Fruit fly (Drosophila melanogaster) whole organism, embryonic: ENCODE results near the gene CG10413.
A peak's percentile ranks its signal among the peaks of the same experiment; 100 is the strongest.

Experiments used
- ATbp ChIP-seq: fragments of 200-800 bp; sonication (Bioruptor generic); optimal IDR thresholded peaks from 2 replicates; lab custom pipeline; 2017; ENCODE audit warnings: missing biosample characterization, mild to moderate bottlenecking, missing genetic modification characterization, missing genetic modification reagents
- Atf-2 ChIP-seq: fragments of 200-800 bp; sonication (Bioruptor generic); optimal IDR thresholded peaks from 2 replicates; lab custom pipeline; 2016; ENCODE audit warnings: missing biosample characterization, missing genetic modification characterization
- BtbVII ChIP-seq: fragments of 200-800 bp; sonication (Bioruptor generic); optimal IDR thresholded peaks from 3 replicates; lab custom pipeline; 2017; ENCODE audit warnings: missing biosample characterization, mild to moderate bottlenecking, missing genetic modification characterization
- Bteb2 ChIP-seq: fragments of 200-800 bp; sonication (Bioruptor generic); optimal IDR thresholded peaks from 2 replicates; lab custom pipeline; 2016; ENCODE audit warnings: missing biosample characterization, missing genetic modification characterization
- CG12071 ChIP-seq: fragments of 200-800 bp; sonication (Bioruptor generic); optimal IDR thresholded peaks from 3 replicates; lab custom pipeline; 2018; ENCODE audit warnings: missing biosample characterization, mild to moderate bottlenecking, missing genetic modification characterization
- CG14441 ChIP-seq: fragments of 200-800 bp; sonication (Bioruptor generic); IDR thresholded peaks from 2 replicates; pipeline ENCODE4 v1.3.6; 2022; ENCODE audit warnings: missing biosample characterization, missing genetic modification characterization
- CG15514 ChIP-seq: fragments of 200-800 bp; sonication (Bioruptor generic); optimal IDR thresholded peaks from 3 replicates; lab custom pipeline; 2017; ENCODE audit warnings: missing biosample characterization, missing genetic modification characterization, mild to moderate bottlenecking, moderate library complexity, missing genetic modification reagents
- CG17328 ChIP-seq: fragments of 200-800 bp; sonication (Bioruptor generic); IDR thresholded peaks from 2 replicates; pipeline ENCODE4 v1.3.6; 2022; ENCODE audit warnings: missing biosample characterization, missing genetic modification characterization
- CG18011 ChIP-seq: fragments of 200-800 bp; sonication (Bioruptor generic); optimal IDR thresholded peaks from 2 replicates; lab custom pipeline; 2017; ENCODE audit warnings: missing biosample characterization, missing genetic modification characterization, mild to moderate bottlenecking, moderate library complexity, missing genotype
- CG2120 ChIP-seq: fragments of 200-800 bp; sonication (Bioruptor generic); optimal IDR thresholded peaks from 3 replicates; lab custom pipeline; 2016; ENCODE audit warnings: missing biosample characterization, missing genetic modification characterization
- CG2712 ChIP-seq: fragments of 200-800 bp; optimal IDR thresholded peaks from 3 replicates; lab custom pipeline; 2019; ENCODE audit warnings: missing biosample characterization, mild to moderate bottlenecking, missing genetic modification characterization, moderate library complexity
- CG31388 ChIP-seq: fragments of 200-800 bp; sonication (Bioruptor generic); optimal IDR thresholded peaks from 2 replicates; lab custom pipeline; 2016; ENCODE audit warnings: missing biosample characterization, missing genetic modification characterization
- CG3281 ChIP-seq: fragments of 200-800 bp; sonication (Bioruptor generic); optimal IDR thresholded peaks from 3 replicates; lab custom pipeline; 2017; ENCODE audit warnings: missing biosample characterization, mild to moderate bottlenecking, missing genetic modification characterization
- CG33557 ChIP-seq: fragments of 200-800 bp; sonication (Bioruptor generic); optimal IDR thresholded peaks from 2 replicates; lab custom pipeline; 2019; ENCODE audit warnings: missing biosample characterization, mild to moderate bottlenecking, missing genetic modification characterization, moderate library complexity
- CG5180 ChIP-seq: fragments of 200-800 bp; sonication (Bioruptor generic); optimal IDR thresholded peaks from 3 replicates; lab custom pipeline; 2017; ENCODE audit warnings: missing biosample characterization, missing genetic modification characterization, mild to moderate bottlenecking, moderate library complexity, missing genetic modification reagents
- CG5953 ChIP-seq: fragments of 200-800 bp; sonication (Bioruptor generic); IDR thresholded peaks from 2 replicates; pipeline ENCODE4 v1.3.6; 2022; ENCODE audit warnings: missing biosample characterization, missing genetic modification characterization
- CG6175 ChIP-seq: fragments of 200-800 bp; sonication (Bioruptor generic); IDR thresholded peaks from 3 replicates; pipeline ENCODE4 v1.3.6; 2022; ENCODE audit warnings: missing biosample characterization, missing genetic modification characterization
- CG6765 ChIP-seq: fragments of 200-800 bp; sonication (Bioruptor generic); optimal IDR thresholded peaks from 3 replicates; lab custom pipeline; 2017; ENCODE audit warnings: missing biosample characterization, mild to moderate bottlenecking, missing genetic modification characterization
- CG7556 ChIP-seq: fragments of 200-800 bp; sonication (Bioruptor generic); optimal IDR thresholded peaks from 2 replicates; lab custom pipeline; 2017; ENCODE audit warnings: missing biosample characterization, mild to moderate bottlenecking, missing genetic modification characterization
- CG8765 ChIP-seq: fragments of 200-800 bp; sonication (Bioruptor generic); IDR thresholded peaks from 2 replicates; pipeline ENCODE4 v1.3.6; 2022; ENCODE audit warnings: missing biosample characterization, missing genetic modification characterization
- D ChIP-seq, 2 experiments: fragments of 200-800 bp in 1 of 2; fragments of >200 bp in 1 of 2; sonication (Bioruptor generic) in 1 of 2; optimal IDR thresholded peaks; 2 replicates in 1 of 2; 3 replicates in 1 of 2; lab custom pipeline; 2017; ENCODE audit warnings: mild to moderate bottlenecking in 1 of 2, missing biosample characterization in 1 of 2, missing genetic modification characterization in 1 of 2, missing genetic modification reagents in 1 of 2
- Dip3 ChIP-seq: fragments of 200-800 bp; sonication (Bioruptor generic); optimal IDR thresholded peaks from 3 replicates; lab custom pipeline; 2016; ENCODE audit warnings: missing biosample characterization, missing genetic modification characterization
- Doc2 ChIP-seq: fragments of 200-800 bp; sonication (Bioruptor generic); IDR thresholded peaks from 2 replicates; pipeline ENCODE4 v1.3.6; 2022; ENCODE audit warnings: missing biosample characterization, missing genetic modification characterization
- Ets65A ChIP-seq: fragments of 200-800 bp; sonication (Bioruptor generic); peaks from one replicate; lab custom pipeline; 2016; ENCODE audit warnings: missing biosample characterization, missing genetic modification characterization
- Fer1 ChIP-seq: fragments of 200-800 bp; sonication (Bioruptor generic); optimal IDR thresholded peaks from 2 replicates; lab custom pipeline; 2017; ENCODE audit warnings: missing biosample characterization, mild to moderate bottlenecking, missing genetic modification characterization
- HHEX ChIP-seq: fragments of 200-800 bp; sonication (Bioruptor generic); optimal IDR thresholded peaks from 3 replicates; lab custom pipeline; 2017; ENCODE audit warnings: missing biosample characterization, mild to moderate bottlenecking, missing genetic modification characterization, missing genetic modification reagents
- Hmr ChIP-seq: fragments of 200-800 bp; sonication (Bioruptor generic); optimal IDR thresholded peaks from 3 replicates; lab custom pipeline; 2017; ENCODE audit warnings: mild to moderate bottlenecking, missing biosample characterization, missing genetic modification reagents, missing genetic modification characterization
- Hr39 ChIP-seq: fragments of >200 bp; optimal IDR thresholded peaks from 2 replicates; lab custom pipeline; 2017
- Hr78 ChIP-seq, 2 experiments: fragments of 200-800 bp in 1 of 2; fragments of >200 bp in 1 of 2; sonication (Bioruptor generic) in 1 of 2; optimal IDR thresholded peaks; 2 replicates each; lab custom pipeline; 2017 to 2019; ENCODE audit warnings: missing biosample characterization in 2 of 2, missing genetic modification characterization in 2 of 2, mild to moderate bottlenecking in 1 of 2, moderate library complexity in 1 of 2
- MTF-1 ChIP-seq: fragments of 200-800 bp; sonication (Bioruptor generic); optimal IDR thresholded peaks from 2 replicates; lab custom pipeline; 2018; ENCODE audit warnings: missing biosample characterization, mild to moderate bottlenecking, missing genetic modification characterization, borderline replicate concordance
- Med ChIP-seq: fragments of 200-800 bp; sonication (Bioruptor generic); peaks from one replicate; lab custom pipeline; 2016; ENCODE audit warnings: missing biosample characterization, missing genetic modification characterization, mild to moderate bottlenecking, inconsistent platforms, moderate library complexity
- Neu2 ChIP-seq: fragments of 200-800 bp; sonication (Bioruptor generic); optimal IDR thresholded peaks from 3 replicates; lab custom pipeline; 2016; ENCODE audit warnings: missing biosample characterization, missing genetic modification characterization, borderline replicate concordance
- PHDP ChIP-seq: fragments of 200-800 bp; sonication (Bioruptor generic); optimal IDR thresholded peaks from 3 replicates; lab custom pipeline; 2018; ENCODE audit warnings: missing biosample characterization, mild to moderate bottlenecking, missing genetic modification characterization, moderate library complexity
- Pdp1 ChIP-seq, 2 experiments: fragments of 200-800 bp; sonication (Bioruptor generic); optimal IDR thresholded peaks; 3 replicates each; lab custom pipeline; 2016; ENCODE audit warnings: missing biosample characterization in 2 of 2, missing genetic modification characterization in 2 of 2, mild to moderate bottlenecking in 1 of 2, moderate library complexity in 1 of 2
- Six4 ChIP-seq: fragments of 200-800 bp; sonication (Bioruptor generic); optimal IDR thresholded peaks from 2 replicates; lab custom pipeline; 2016; ENCODE audit warnings: missing biosample characterization, missing genetic modification characterization
- Sry-δ ChIP-seq: fragments of 200-800 bp; sonication (Bioruptor generic); optimal IDR thresholded peaks from 2 replicates; lab custom pipeline; 2016; ENCODE audit warnings: missing biosample characterization, missing genetic modification characterization
- YL-1 ChIP-seq: fragments of 200-800 bp; sonication (Bioruptor generic); optimal IDR thresholded peaks from 3 replicates; lab custom pipeline; 2017; ENCODE audit warnings: missing biosample characterization, mild to moderate bottlenecking, missing genetic modification characterization
- ase ChIP-seq: fragments of 200-800 bp; sonication (Bioruptor generic); IDR thresholded peaks from 3 replicates; pipeline ENCODE4 v1.3.6; 2022; ENCODE audit warnings: missing biosample characterization, missing genetic modification characterization
- bab2 ChIP-seq: fragments of 200-800 bp; sonication (Bioruptor generic); optimal IDR thresholded peaks from 2 replicates; lab custom pipeline; 2016; ENCODE audit warnings: missing biosample characterization, missing genetic modification characterization
- cg ChIP-seq: fragments of 200-800 bp; sonication (Bioruptor generic); optimal IDR thresholded peaks from 3 replicates; lab custom pipeline; 2019; ENCODE audit warnings: missing biosample characterization, mild to moderate bottlenecking, missing genetic modification characterization, moderate library complexity
- corto ChIP-seq: fragments of 200-800 bp; sonication (Bioruptor generic); optimal IDR thresholded peaks from 2 replicates; lab custom pipeline; 2016; ENCODE audit warnings: missing biosample characterization, mild to moderate bottlenecking, missing genetic modification characterization, moderate library complexity
- crol ChIP-seq: fragments of 200-800 bp; sonication (Bioruptor generic); IDR thresholded peaks from 2 replicates; pipeline ENCODE4 v1.3.6; 2022; ENCODE audit warnings: missing biosample characterization, missing genetic modification characterization
- cwo ChIP-seq: fragments of 200-800 bp; sonication (Bioruptor generic); optimal IDR thresholded peaks from 3 replicates; lab custom pipeline; 2017; ENCODE audit warnings: missing biosample characterization, missing genetic modification characterization, mild to moderate bottlenecking, moderate library complexity, missing genetic modification reagents
- disco-r ChIP-seq: fragments of 200-800 bp; sonication (Bioruptor generic); optimal IDR thresholded peaks from 2 replicates; lab custom pipeline; 2016; ENCODE audit warnings: missing biosample characterization, missing genetic modification characterization
- gt ChIP-seq: fragments of 200-800 bp; sonication (Bioruptor generic); IDR thresholded peaks from 2 replicates; pipeline ENCODE4 v1.3.6; 2022; ENCODE audit warnings: missing biosample characterization, missing genetic modification characterization
- jing ChIP-seq: fragments of 200-800 bp; sonication (Bioruptor generic); optimal IDR thresholded peaks from 2 replicates; lab custom pipeline; 2018; ENCODE audit warnings: missing biosample characterization, mild to moderate bottlenecking, missing genetic modification characterization
- phol ChIP-seq: fragments of 200-800 bp; sonication (Bioruptor generic); optimal IDR thresholded peaks from 3 replicates; lab custom pipeline; 2018; ENCODE audit warnings: missing biosample characterization, mild to moderate bottlenecking, missing genetic modification characterization, moderate library complexity
- sens ChIP-seq: fragments of 200-800 bp; sonication (Bioruptor generic); peaks from one replicate; lab custom pipeline; 2016; ENCODE audit warnings: missing biosample characterization, missing genetic modification characterization
- ttk ChIP-seq: fragments of 200-800 bp; sonication (Bioruptor generic); IDR thresholded peaks from 2 replicates; pipeline ENCODE4 v2.1.2; 2022; ENCODE audit warnings: missing biosample characterization, missing genetic modification characterization
- unpg ChIP-seq: fragments of 200-800 bp; sonication (Bioruptor generic); optimal IDR thresholded peaks from 3 replicates; lab custom pipeline; 2018; ENCODE audit warnings: missing biosample characterization, mild to moderate bottlenecking, missing genetic modification characterization, moderate library complexity
- vvl ChIP-seq: fragments of 200-800 bp; sonication (Bioruptor generic); IDR thresholded peaks from 2 replicates; pipeline ENCODE4 v1.3.6; 2022; ENCODE audit warnings: missing biosample characterization, missing genetic modification characterization
- zf30C ChIP-seq: fragments of 200-800 bp; sonication (Bioruptor generic); optimal IDR thresholded peaks from 3 replicates; lab custom pipeline; 2018; ENCODE audit warnings: missing biosample characterization, mild to moderate bottlenecking, missing genetic modification characterization

The CG10413 gene

DNA sequence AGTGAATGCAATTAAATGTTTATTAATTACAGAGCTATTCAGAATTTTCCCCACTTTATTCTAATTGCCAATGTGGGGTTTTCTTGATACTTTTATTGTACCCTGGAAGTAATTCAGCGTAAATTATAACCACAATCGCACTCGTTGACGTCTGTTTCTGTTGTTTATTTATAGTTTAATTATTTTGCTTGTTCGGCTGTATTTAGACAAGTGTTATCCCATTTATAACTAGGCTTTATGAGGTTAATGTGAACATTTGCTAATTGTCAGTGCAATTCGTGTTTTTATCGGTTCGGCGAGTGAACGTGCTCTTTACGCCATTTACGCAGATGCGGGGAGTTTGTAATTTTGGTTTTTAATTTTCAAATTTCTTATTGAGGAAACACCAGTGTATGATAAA is 20.0 kb upstream of the CG10413 start (continued):
- TF ChIP-seq CG18011 (GFP tag; lab: Kevin White, UChicago) (no peak), CG3281 (GFP tag; lab: Kevin White, UChicago) (peak; percentile 7), Neu2 (no peak), Med (GFP tag; lab: Kevin White, UChicago) (peak; percentile 69), BtbVII (GFP tag; lab: Kevin White, UChicago) (peak; percentile 51), PHDP (tag; lab: Kevin White, UChicago) (peak; percentile 19), CG2120 (GFP tag; lab: Kevin White, UChicago) (peak; percentile 6), CG2712 (no peak), YL-1 (GFP tag; lab: Kevin White, UChicago) (no peak), phol (no peak), Hr39 (lab: Kevin White, UChicago) (no peak), CG7556 (peak; percentile 27), CG17328 (no peak), CG15514 (GFP tag; lab: Kevin White, UChicago) (peak; percentile 8), disco-r (GFP tag; lab: Kevin White, UChicago) (no peak), gt (no peak), D (optimal IDR thresholded peaks at IDR 0.05; lab: Kevin White, UChicago) (no peak), D (GFP tag; optimal IDR thresholded peaks at IDR 0.05; lab: Kevin White, UChicago) (no peak), Doc2 (GFP tag; lab: Robert Waterston, UW) (no peak), ATbp (GFP tag; lab: Kevin White, UChicago) (no peak), CG14441 (GFP tag; lab: Robert Waterston, UW) (no peak), corto (GFP tag; lab: Kevin White, UChicago) (no peak), jing (GFP tag; lab: Kevin White, UChicago) (no peak), zf30C (GFP tag; lab: Kevin White, UChicago) (no peak), bab2 (GFP tag; lab: Kevin White, UChicago) (no peak), CG6765 (peak; percentile 21), Hmr (peak; percentile 46), crol (GFP tag; lab: Robert Waterston, UW) (no peak), HHEX (GFP tag; lab: Kevin White, UChicago) (no peak), ttk (GFP tag; lab: Robert Waterston, UW) (no peak), Sry-δ (no peak), Ets65A (GFP tag; lab: Kevin White, UChicago) (peak; percentile 63), CG12071 (GFP tag; lab: Kevin White, UChicago) (peak; percentile 45), CG5180 (GFP tag; lab: Kevin White, UChicago) (no peak), Bteb2 (GFP tag; lab: Kevin White, UChicago) (peak; percentile 18)

DNA sequence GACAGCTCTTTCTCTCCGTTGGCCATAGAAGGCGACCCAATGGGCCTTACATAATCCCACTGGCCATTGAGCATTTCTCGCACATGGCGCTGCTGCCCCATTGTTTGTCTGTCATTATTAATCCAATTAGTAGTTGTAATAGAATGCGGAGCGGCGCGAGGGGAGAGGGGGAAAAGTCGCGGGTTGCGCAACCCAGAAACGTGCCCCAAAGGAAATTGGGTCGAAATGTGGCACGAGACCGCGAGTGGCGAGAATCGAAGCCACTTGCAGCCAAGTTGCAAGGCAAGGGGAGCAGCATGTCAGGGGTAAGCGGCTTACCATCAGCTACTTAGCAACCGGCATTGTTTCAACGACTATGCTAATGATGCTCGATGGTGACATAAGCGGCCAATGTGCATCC is 19.3 kb upstream of the CG10413 start:
- TF ChIP-seq CG6175 (GFP tag; lab: Robert Waterston, UW): peak; percentile 57; the same call in 1 of the 3 replicates
- TF ChIP-seq crol (GFP tag; lab: Robert Waterston, UW): peak; percentile 79
- TF ChIP-seq Med (GFP tag; lab: Kevin White, UChicago): peak; percentile 32
- no peak for TF ChIP-seq Fer1 (GFP tag; lab: Kevin White, UChicago)
- no peak for TF ChIP-seq ase (GFP tag; lab: Robert Waterston, UW)
- peak in 1 of 2 experiments; percentile 29 for TF ChIP-seq Hr78 (GFP tag; optimal IDR thresholded peaks at IDR 0.05; lab: Kevin White, UChicago)
- no peak for TF ChIP-seq CG8765 (GFP tag; lab: Robert Waterston, UW)
- no peak for TF ChIP-seq cg (GFP tag; lab: Kevin White, UChicago)
- no peak for TF ChIP-seq Atf-2 (GFP tag; lab: Kevin White, UChicago)
- peak; percentile 52 for TF ChIP-seq cwo (GFP tag; lab: Kevin White, UChicago)
- TF ChIP-seq CG31388 (GFP tag; lab: Kevin White, UChicago): no peak
- TF ChIP-seq CG33557 (GFP tag; lab: Kevin White, UChicago): no peak
- no peak for TF ChIP-seq unpg
- no peak for TF ChIP-seq CG5953 (GFP tag; lab: Robert Waterston, UW)
- no peak for TF ChIP-seq Six4 (GFP tag; lab: Kevin White, UChicago)
- no peak for TF ChIP-seq Dip3 (GFP tag; lab: Kevin White, UChicago)
- peak; percentile 60; the same call in 1 of the 2 replicates for TF ChIP-seq vvl (GFP tag; lab: Robert Waterston, UW)
- TF ChIP-seq Pdp1 (GFP tag; optimal IDR thresholded peaks at IDR 0.05; lab: Kevin White, UChicago): peak in 1 of 2 experiments; percentile 87
- no peak for TF ChIP-seq MTF-1
- TF ChIP-seq sens: peak; percentile 51
